Comparison of ENCODE assay signal across 1 fruit fly cellular context in the genomic region with DNA sequence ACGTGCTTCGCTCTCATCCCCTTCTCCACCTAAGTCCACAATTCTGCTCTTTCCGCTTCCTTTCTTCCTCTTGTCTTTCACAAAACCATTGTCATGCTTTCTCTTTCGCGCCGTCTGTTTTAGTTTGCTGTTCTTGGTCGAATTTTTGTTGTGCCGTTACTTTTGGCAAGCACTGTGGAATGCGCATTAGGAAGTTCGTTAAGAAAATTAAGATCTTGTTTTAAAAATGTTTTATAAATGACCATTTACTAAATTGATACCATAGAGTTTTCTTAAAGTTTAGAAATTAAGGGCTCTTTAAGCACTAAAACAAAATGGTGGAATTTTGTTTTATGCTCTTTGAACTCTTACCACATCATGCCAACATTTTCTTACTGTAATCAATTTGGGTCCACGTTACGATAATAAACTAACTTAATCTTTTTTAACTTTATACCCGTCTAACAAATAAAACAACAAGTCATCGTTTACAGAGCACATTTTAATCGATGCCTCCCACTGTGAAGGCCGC.
TF ChIP-seq lines count a peak whose summit lies in the region.

No protein-coding gene starts in this region.

TF ChIP-seq in whole organism, embryonic, 481 proteins besides CTCF, POLR2A, EP300 and RAD21 (continued from another document and continues in another):
- TF ChIP-seq CG14860 (GFP tag; IDR thresholded peaks at IDR 0.05; lab: Robert Waterston, UW; ENCODE audit: partially characterized antibody) = no peak
- no peak for TF ChIP-seq cg (GFP tag; optimal IDR thresholded peaks at IDR 0.05; lab: Kevin White, UChicago)
- TF ChIP-seq caup (GFP tag; optimal IDR thresholded peaks at IDR 0.05; lab: Kevin White, UChicago; ENCODE audit: severe bottlenecking) = peak; percentile 61
- peak; percentile 49 for TF ChIP-seq Atf3 (GFP tag; optimal IDR thresholded peaks at IDR 0.05; lab: Kevin White, UChicago)
- no peak for TF ChIP-seq Ets97D (GFP tag; optimal IDR thresholded peaks at IDR 0.05; lab: Kevin White, UChicago)
- no peak for TF ChIP-seq Opbp (GFP tag; IDR thresholded peaks at IDR 0.05; lab: Robert Waterston, UW; ENCODE audit: partially characterized antibody)
- peak; percentile 64 for TF ChIP-seq Antp (GFP tag; optimal IDR thresholded peaks at IDR 0.05; lab: Kevin White, UChicago)
- TF ChIP-seq CG42726 (GFP tag; IDR thresholded peaks at IDR 0.05; lab: Robert Waterston, UW; ENCODE audit: partially characterized antibody) = no peak
- TF ChIP-seq CG9437 (GFP tag; optimal IDR thresholded peaks at IDR 0.05; lab: Kevin White, UChicago) = peak; percentile 51
- no peak for TF ChIP-seq ash1 (GFP tag; optimal IDR thresholded peaks at IDR 0.05; lab: Kevin White, UChicago)
- TF ChIP-seq CG14965 (GFP tag; optimal IDR thresholded peaks at IDR 0.05; lab: Kevin White, UChicago; ENCODE audit: borderline replicate concordance) = no peak
- TF ChIP-seq ap (GFP tag; IDR thresholded peaks at IDR 0.05; lab: Robert Waterston, UW) = no peak
- no peak for TF ChIP-seq CG31365 (tag; optimal IDR thresholded peaks at IDR 0.05; lab: Kevin White, UChicago)
- peak; percentile 54 for TF ChIP-seq CG4424 (GFP tag; optimal IDR thresholded peaks at IDR 0.05; lab: Kevin White, UChicago)
- TF ChIP-seq CrebB (tag; optimal IDR thresholded peaks at IDR 0.05; lab: Kevin White, UChicago) = no peak
- peak; percentile 55 for TF ChIP-seq CG12744 (GFP tag; optimal IDR thresholded peaks at IDR 0.05; lab: Kevin White, UChicago)
- TF ChIP-seq Drgx (GFP tag; IDR thresholded peaks at IDR 0.05; lab: Robert Waterston, UW) = peak; percentile 30; the same call in 1 of the 2 replicates
- TF ChIP-seq CG32767 (GFP tag; IDR thresholded peaks at IDR 0.05; lab: Robert Waterston, UW) = peak; percentile 10; the same call in 1 of the 2 replicates
- no peak for TF ChIP-seq dmrt11E (tag; optimal IDR thresholded peaks at IDR 0.05; lab: Kevin White, UChicago)
- no peak for TF ChIP-seq mirr (GFP tag; optimal IDR thresholded peaks at IDR 0.05; lab: Kevin White, UChicago)
- peak; percentile 46 for TF ChIP-seq E2f1 (GFP tag; IDR thresholded peaks at IDR 0.05; lab: Robert Waterston, UW)
- TF ChIP-seq CG18619 (GFP tag; optimal IDR thresholded peaks at IDR 0.05; lab: Kevin White, UChicago) = peak; percentile 77
- peak; percentile 48; the same call in 1 of the 3 replicates for TF ChIP-seq zfh1 (GFP tag; IDR thresholded peaks at IDR 0.05; lab: Robert Waterston, UW)
- peak; percentile 64 for TF ChIP-seq dm (GFP tag; optimal IDR thresholded peaks at IDR 0.05; lab: Kevin White, UChicago)
- TF ChIP-seq CG1024 (GFP tag; IDR thresholded peaks at IDR 0.05; lab: Robert Waterston, UW) = no peak
- TF ChIP-seq CG11398 (GFP tag; optimal IDR thresholded peaks at IDR 0.05; lab: Kevin White, UChicago) = peak; percentile 21
- TF ChIP-seq Max (GFP tag; optimal IDR thresholded peaks at IDR 0.05; lab: Kevin White, UChicago) = peak; percentile 75
- no peak for TF ChIP-seq D (optimal IDR thresholded peaks at IDR 0.05; lab: Kevin White, UChicago)
- TF ChIP-seq D (GFP tag; optimal IDR thresholded peaks at IDR 0.05; lab: Kevin White, UChicago) = peak; percentile 36
- peak; percentile 80 for TF ChIP-seq Hsf (GFP tag; optimal IDR thresholded peaks at IDR 0.05; lab: Kevin White, UChicago)
- no peak; the same call in 1 of the 2 replicates for TF ChIP-seq CG17328 (GFP tag; IDR thresholded peaks at IDR 0.05; lab: Robert Waterston, UW)
- TF ChIP-seq fd96Cb (tag; optimal IDR thresholded peaks at IDR 0.05; lab: Kevin White, UChicago) = peak; percentile 72
- TF ChIP-seq maf-S (GFP tag; optimal IDR thresholded peaks at IDR 0.05; lab: Kevin White, UChicago) = peak; percentile 59
- no peak for TF ChIP-seq dimm (GFP tag; IDR thresholded peaks at IDR 0.05; lab: Robert Waterston, UW)
- peak; percentile 50; the same call in 2 of the 3 replicates for TF ChIP-seq tgo (GFP tag; IDR thresholded peaks at IDR 0.05; lab: Robert Waterston, UW)
- TF ChIP-seq CG7745 (tag; optimal IDR thresholded peaks at IDR 0.05; lab: Kevin White, UChicago) = no peak
- no peak for TF ChIP-seq sens-2 (GFP tag; IDR thresholded peaks at IDR 0.05; lab: Robert Waterston, UW)
- TF ChIP-seq CG14050 (GFP tag; IDR thresholded peaks at IDR 0.05; lab: Robert Waterston, UW) = no peak; the same call in 2 of the 3 replicates
- peak; percentile 54 to 75 for TF ChIP-seq chif (GFP tag; optimal IDR thresholded peaks at IDR 0.05; lab: Kevin White, UChicago)
- no peak for TF ChIP-seq otp (GFP tag; IDR thresholded peaks at IDR 0.05; lab: Robert Waterston, UW)
- no peak for TF ChIP-seq Dp (GFP tag; optimal IDR thresholded peaks at IDR 0.05; lab: Kevin White, UChicago)
- peak; percentile 43 for TF ChIP-seq Dad (GFP tag; optimal IDR thresholded peaks at IDR 0.05; lab: Kevin White, UChicago)
- peak; percentile 34 for TF ChIP-seq tin (GFP tag; optimal IDR thresholded peaks at IDR 0.05; lab: Kevin White, UChicago)
- TF ChIP-seq CG18262 (tag; optimal IDR thresholded peaks at IDR 0.05; lab: Kevin White, UChicago) = peak; percentile 59
- TF ChIP-seq salm (tag; optimal IDR thresholded peaks at IDR 0.05; lab: Kevin White, UChicago) = peak; percentile 48
- TF ChIP-seq cato (GFP tag; optimal IDR thresholded peaks at IDR 0.05; lab: Kevin White, UChicago; ENCODE audit: borderline replicate concordance) = no peak
- TF ChIP-seq CG10565 (GFP tag; optimal IDR thresholded peaks at IDR 0.05; lab: Kevin White, UChicago) = no peak
- TF ChIP-seq CG12391 (tag; optimal IDR thresholded peaks at IDR 0.05; lab: Kevin White, UChicago) = peak; percentile 75
- TF ChIP-seq dati (GFP tag; IDR thresholded peaks at IDR 0.05; lab: Robert Waterston, UW) = peak; percentile 33; the same call in 1 of the 2 replicates
- no peak for TF ChIP-seq Sin3A (optimal IDR thresholded peaks at IDR 0.05; lab: Kevin White, UChicago)
- TF ChIP-seq CG33213 (GFP tag; optimal IDR thresholded peaks at IDR 0.05; lab: Kevin White, UChicago) = peak; percentile 47
- no peak for TF ChIP-seq CG8478 (optimal IDR thresholded peaks at IDR 0.05; lab: Kevin White, UChicago)
- TF ChIP-seq CG32772 (GFP tag; IDR thresholded peaks at IDR 0.05; lab: Robert Waterston, UW) = no peak; the same call in 1 of the 2 replicates
- TF ChIP-seq CG2116 (GFP tag; optimal IDR thresholded peaks at IDR 0.05; lab: Kevin White, UChicago) = no peak
- TF ChIP-seq TFAM (GFP tag; optimal IDR thresholded peaks at IDR 0.05; lab: Kevin White, UChicago) = no peak
- TF ChIP-seq CG1233 (GFP tag; optimal IDR thresholded peaks at IDR 0.05; lab: Kevin White, UChicago) = peak; percentile 60
- TF ChIP-seq Deaf1 (tag; optimal IDR thresholded peaks at IDR 0.05; lab: Kevin White, UChicago) = peak; percentile 48
- peak; percentile 50 for TF ChIP-seq az2 (GFP tag; optimal IDR thresholded peaks at IDR 0.05; lab: Kevin White, UChicago)
- peak; percentile 40; the same call in 1 of the 2 replicates for TF ChIP-seq Taf1 (GFP tag; IDR thresholded peaks at IDR 0.05; lab: Robert Waterston, UW)
- TF ChIP-seq CG10543 (GFP tag; optimal IDR thresholded peaks at IDR 0.05; lab: Kevin White, UChicago) = peak; percentile 11
- no peak for TF ChIP-seq trem (tag; optimal IDR thresholded peaks at IDR 0.05; lab: Kevin White, UChicago)
- peak; percentile 53 for TF ChIP-seq CG8944 (GFP tag; optimal IDR thresholded peaks at IDR 0.05; lab: Kevin White, UChicago)
- TF ChIP-seq cad (GFP tag; optimal IDR thresholded peaks at IDR 0.05; lab: Kevin White, UChicago) = no peak
- peak; percentile 88 for TF ChIP-seq pho (GFP tag; optimal IDR thresholded peaks at IDR 0.05; lab: Kevin White, UChicago)
- no peak for TF ChIP-seq nom (GFP tag; optimal IDR thresholded peaks at IDR 0.05; lab: Kevin White, UChicago)
- TF ChIP-seq ttk (GFP tag; IDR thresholded peaks at IDR 0.05; lab: Robert Waterston, UW) = no peak
- peak; percentile 42 for TF ChIP-seq Nf-YC (tag; optimal IDR thresholded peaks at IDR 0.05; lab: Kevin White, UChicago)
- TF ChIP-seq CG15011 (GFP tag; optimal IDR thresholded peaks at IDR 0.05; lab: Kevin White, UChicago) = peak; percentile 49
- no peak for TF ChIP-seq Dfd (GFP tag; optimal IDR thresholded peaks at IDR 0.05; lab: Kevin White, UChicago)
- TF ChIP-seq Stat92E (GFP tag; optimal IDR thresholded peaks at IDR 0.05; lab: Kevin White, UChicago) = no peak
- TF ChIP-seq bab2 (GFP tag; optimal IDR thresholded peaks at IDR 0.05; lab: Kevin White, UChicago) = peak; percentile 70
- peak; percentile 63 for TF ChIP-seq org-1 (GFP tag; optimal IDR thresholded peaks at IDR 0.05; lab: Kevin White, UChicago)
- TF ChIP-seq C15 (GFP tag; IDR thresholded peaks at IDR 0.05; lab: Robert Waterston, UW) = no peak
- TF ChIP-seq crol (GFP tag; IDR thresholded peaks at IDR 0.05; lab: Robert Waterston, UW) = peak; percentile 54
- no peak for TF ChIP-seq gfzf (GFP tag; optimal IDR thresholded peaks at IDR 0.05; lab: Kevin White, UChicago)
- TF ChIP-seq Hey (tag; optimal IDR thresholded peaks at IDR 0.05; lab: Kevin White, UChicago) = no peak
- no peak for TF ChIP-seq pzg (GFP tag; optimal IDR thresholded peaks at IDR 0.05; lab: Kevin White, UChicago)
- TF ChIP-seq NC2β (GFP tag; optimal IDR thresholded peaks at IDR 0.05; lab: Kevin White, UChicago) = peak; percentile 47
- no peak for TF ChIP-seq oc (tag; optimal IDR thresholded peaks at IDR 0.05; lab: Kevin White, UChicago)
- TF ChIP-seq GATAe (GFP tag; conservative IDR thresholded peaks at IDR 0.05; lab: Robert Waterston, UW) = no peak
- TF ChIP-seq dan (GFP tag; IDR thresholded peaks at IDR 0.05; lab: Robert Waterston, UW) = no peak
- TF ChIP-seq CG9797 (GFP tag; optimal IDR thresholded peaks at IDR 0.05; lab: Kevin White, UChicago) = no peak
- TF ChIP-seq lilli (GFP tag; optimal IDR thresholded peaks at IDR 0.05; lab: Kevin White, UChicago) = peak; percentile 89
- peak; percentile 67 for TF ChIP-seq CG9215 (GFP tag; IDR thresholded peaks at IDR 0.05; lab: Robert Waterston, UW)
- peak; percentile 52; the same call in 1 of the 2 replicates for TF ChIP-seq CG6689 (GFP tag; IDR thresholded peaks at IDR 0.05; lab: Robert Waterston, UW)
- TF ChIP-seq bbx (GFP tag; IDR thresholded peaks at IDR 0.05; lab: Robert Waterston, UW; ENCODE audit: partially characterized antibody) = no peak
- peak; percentile 72; the same call in 2 of the 3 replicates for TF ChIP-seq dysf (GFP tag; IDR thresholded peaks at IDR 0.05; lab: Robert Waterston, UW)
- no peak for TF ChIP-seq CG5953 (GFP tag; IDR thresholded peaks at IDR 0.05; lab: Robert Waterston, UW)
- TF ChIP-seq CG6254 (GFP tag; optimal IDR thresholded peaks at IDR 0.05; lab: Kevin White, UChicago) = no peak
- TF ChIP-seq sisA (GFP tag; IDR thresholded peaks at IDR 0.05; lab: Robert Waterston, UW) = peak; percentile 55
- peak; percentile 78 for TF ChIP-seq lmd (GFP tag; IDR thresholded peaks at IDR 0.05; lab: Robert Waterston, UW)
- no peak for TF ChIP-seq CG7987 (GFP tag; optimal IDR thresholded peaks at IDR 0.05; lab: Kevin White, UChicago)
- TF ChIP-seq tx (GFP tag; optimal IDR thresholded peaks at IDR 0.05; lab: Kevin White, UChicago) = peak; percentile 68
- no peak for TF ChIP-seq CG11696 (GFP tag; IDR thresholded peaks at IDR 0.05; lab: Robert Waterston, UW)
- no peak for TF ChIP-seq prd (optimal IDR thresholded peaks at IDR 0.05; lab: Kevin White, UChicago)
- TF ChIP-seq prd (GFP tag; IDR thresholded peaks at IDR 0.05; lab: Robert Waterston, UW) = peak; percentile 12; the same call in 1 of the 3 replicates
- TF ChIP-seq CG12299 (tag; optimal IDR thresholded peaks at IDR 0.05; lab: Kevin White, UChicago) = peak; percentile 33
- TF ChIP-seq BEAF-32 (GFP tag; optimal IDR thresholded peaks at IDR 0.05; lab: Kevin White, UChicago) = no peak
- peak; percentile 74 for TF ChIP-seq lab (GFP tag; optimal IDR thresholded peaks at IDR 0.05; lab: Kevin White, UChicago)
- TF ChIP-seq Mrtf (GFP tag; IDR thresholded peaks at IDR 0.05; lab: Robert Waterston, UW) = no peak
- peak; percentile 54 for TF ChIP-seq CG3847 (GFP tag; IDR thresholded peaks at IDR 0.05; lab: Robert Waterston, UW)
- peak; percentile 67 for TF ChIP-seq Camta (GFP tag; optimal IDR thresholded peaks at IDR 0.05; lab: Kevin White, UChicago)
- peak; percentile 60 for TF ChIP-seq CG6654 (GFP tag; optimal IDR thresholded peaks at IDR 0.05; lab: Kevin White, UChicago)
- TF ChIP-seq cas (GFP tag; IDR thresholded peaks at IDR 0.05; lab: Robert Waterston, UW) = no peak
- TF ChIP-seq CG12236 (GFP tag; optimal IDR thresholded peaks at IDR 0.05; lab: Kevin White, UChicago) = peak; percentile 62
- TF ChIP-seq CG13624 (GFP tag; optimal IDR thresholded peaks at IDR 0.05; lab: Kevin White, UChicago) = peak; percentile 87
- peak; percentile 72 for TF ChIP-seq CG17385 (GFP tag; optimal IDR thresholded peaks at IDR 0.05; lab: Kevin White, UChicago)
- peak; percentile 61 for TF ChIP-seq CG16815 (GFP tag; optimal IDR thresholded peaks at IDR 0.05; lab: Kevin White, UChicago)
- TF ChIP-seq ac (GFP tag; optimal IDR thresholded peaks at IDR 0.05; lab: Kevin White, UChicago) = no peak
- peak; percentile 39 for TF ChIP-seq CG11723 (GFP tag; optimal IDR thresholded peaks at IDR 0.05; lab: Kevin White, UChicago)
- TF ChIP-seq Nf-YB (GFP tag; optimal IDR thresholded peaks at IDR 0.05; lab: Kevin White, UChicago) = peak; percentile 50
- TF ChIP-seq MESR4 (GFP tag; optimal IDR thresholded peaks at IDR 0.05; lab: Kevin White, UChicago) = no peak
- no peak for TF ChIP-seq Doc2 (GFP tag; IDR thresholded peaks at IDR 0.05; lab: Robert Waterston, UW)
- peak; percentile 78 for TF ChIP-seq CG8924 (tag; optimal IDR thresholded peaks at IDR 0.05; lab: Kevin White, UChicago)
- TF ChIP-seq CG17612 (GFP tag; IDR thresholded peaks at IDR 0.05; lab: Robert Waterston, UW) = no peak
- peak; percentile 77 for TF ChIP-seq Dbx (GFP tag; IDR thresholded peaks at IDR 0.05; lab: Robert Waterston, UW)
- TF ChIP-seq Eip74EF (GFP tag; optimal IDR thresholded peaks at IDR 0.05; lab: Kevin White, UChicago) = peak in 1 of 2 experiments; percentile 65
- no peak for TF ChIP-seq CG3995 (GFP tag; optimal IDR thresholded peaks at IDR 0.05; lab: Kevin White, UChicago)
- TF ChIP-seq slp2 (GFP tag; optimal IDR thresholded peaks at IDR 0.05; lab: Kevin White, UChicago) = peak; percentile 59
- peak in 1 of 2 experiments; percentile 52 for TF ChIP-seq bsh (GFP tag; optimal IDR thresholded peaks at IDR 0.05; lab: Kevin White, UChicago)
- peak; percentile 83 for TF ChIP-seq nmo (GFP tag; optimal IDR thresholded peaks at IDR 0.05; lab: Kevin White, UChicago)
- TF ChIP-seq tio (GFP tag; optimal IDR thresholded peaks at IDR 0.05; lab: Kevin White, UChicago) = peak; percentile 73
- TF ChIP-seq wor (GFP tag; IDR thresholded peaks at IDR 0.05; lab: Robert Waterston, UW) = peak; percentile 20; the same call in 1 of the 2 replicates
- no peak for TF ChIP-seq CG7271 (tag; optimal IDR thresholded peaks at IDR 0.05; lab: Kevin White, UChicago)
- TF ChIP-seq HLHmδ (GFP tag; optimal IDR thresholded peaks at IDR 0.05; lab: Kevin White, UChicago) = no peak
- TF ChIP-seq NC2α (GFP tag; optimal IDR thresholded peaks at IDR 0.05; lab: Kevin White, UChicago) = peak; percentile 10
